Worm (Caenorhabditis elegans) whole organism, L2 larva: Measurements from ENCODE around the gene fbxa-56.
A peak's percentile ranks its signal among the peaks of the same experiment; 100 is the strongest.
"Not testable (repeated sequence)": the region's sequence is repeated elsewhere in the genome, so short reads cannot be mapped to it uniquely, and the experiment has no call there.

Experiments
- C34F6.9 ChIP-seq: fragments of 150-350 bp; optimal IDR thresholded peaks from 2 replicates; lab custom pipeline; 2014; ENCODE audit warnings: missing biosample characterization, missing genetic modification characterization
- R02D3.7 ChIP-seq: fragments of 150-350 bp; optimal IDR thresholded peaks from 2 replicates; lab custom pipeline; 2014; ENCODE audit warnings: missing biosample characterization, missing genetic modification characterization
- Y55F3AM.14 ChIP-seq: fragments of 200-800 bp; sonication (Bioruptor generic); optimal IDR thresholded peaks from 2 replicates; lab custom pipeline; 2018; ENCODE audit warnings: mild to moderate bottlenecking, missing genetic modification characterization, missing compliant biosample characterization
- ZK546.5 ChIP-seq: sonication (generic microtip); optimal IDR thresholded peaks from 2 replicates; lab custom pipeline; 2017; ENCODE audit warnings: missing biosample characterization, missing genetic modification characterization
- ceh-16 ChIP-seq: fragments of 150-350 bp; optimal IDR thresholded peaks from 2 replicates; lab custom pipeline; 2014; ENCODE audit warnings: missing biosample characterization, missing genetic modification characterization
- ceh-82 ChIP-seq: fragments of 150-350 bp; optimal IDR thresholded peaks from 2 replicates; lab custom pipeline; 2014; ENCODE audit warnings: missing biosample characterization, missing genetic modification characterization
- crh-2 ChIP-seq: sonication (generic microtip); optimal IDR thresholded peaks from 2 replicates; lab custom pipeline; 2017; ENCODE audit warnings: missing biosample characterization, missing genetic modification characterization
- dmd-4 ChIP-seq: sonication (generic microtip); optimal IDR thresholded peaks from 2 replicates; lab custom pipeline; 2017; ENCODE audit warnings: missing biosample characterization, missing genetic modification characterization
- elt-1 ChIP-seq: fragments of 150-350 bp; optimal IDR thresholded peaks from 2 replicates; lab custom pipeline; 2014; ENCODE audit warnings: missing biosample characterization, missing genetic modification characterization
- elt-3 ChIP-seq: sonication (generic microtip); optimal IDR thresholded peaks from 2 replicates; lab custom pipeline; 2017; ENCODE audit warnings: missing biosample characterization, missing genetic modification characterization
- fos-1 ChIP-seq: fragments of 150-350 bp; optimal IDR thresholded peaks from 2 replicates; lab custom pipeline; 2014; ENCODE audit warnings: missing biosample characterization, missing genetic modification characterization
- gmeb-1 ChIP-seq: fragments of 150-350 bp; optimal IDR thresholded peaks from 2 replicates; lab custom pipeline; 2014; ENCODE audit warnings: missing biosample characterization, missing genetic modification characterization
- lin-39 ChIP-seq: fragments of 150-350 bp; optimal IDR thresholded peaks from 2 replicates; lab custom pipeline; 2014; ENCODE audit warnings: missing biosample characterization, missing genetic modification reagents, missing genetic modification characterization
- lsy-2 ChIP-seq, 2 experiments: fragments of 150-350 bp in 1 of 2; sonication (generic microtip) in 1 of 2; optimal IDR thresholded peaks; 2 replicates each; lab custom pipeline; 2014 to 2017; ENCODE audit warnings: missing biosample characterization in 2 of 2, missing genetic modification characterization in 2 of 2
- mab-5 ChIP-seq: fragments of 150-350 bp; optimal IDR thresholded peaks from 2 replicates; lab custom pipeline; 2014; ENCODE audit warnings: missing biosample characterization, missing genetic modification characterization
- nhr-10 ChIP-seq: sonication (generic microtip); optimal IDR thresholded peaks from 2 replicates; lab custom pipeline; 2017; ENCODE audit warnings: missing biosample characterization, missing genetic modification characterization
- nhr-11 ChIP-seq: fragments of 150-350 bp; optimal IDR thresholded peaks from 2 replicates; lab custom pipeline; 2014; ENCODE audit warnings: missing biosample characterization, missing genetic modification characterization
- nhr-12 ChIP-seq: fragments of 150-350 bp; optimal IDR thresholded peaks from 2 replicates; lab custom pipeline; 2014; ENCODE audit warnings: missing biosample characterization, missing genetic modification characterization
- nhr-129 ChIP-seq: fragments of 150-350 bp; optimal IDR thresholded peaks from 2 replicates; lab custom pipeline; 2014; ENCODE audit warnings: missing biosample characterization, missing genetic modification characterization
- nhr-23 ChIP-seq: fragments of 150-350 bp; optimal IDR thresholded peaks from 2 replicates; lab custom pipeline; 2014; ENCODE audit warnings: missing biosample characterization, missing genetic modification reagents, missing genetic modification characterization
- nhr-237 ChIP-seq: fragments of 150-350 bp; optimal IDR thresholded peaks from 2 replicates; lab custom pipeline; 2014; ENCODE audit warnings: missing biosample characterization, missing genetic modification characterization
- nhr-25 ChIP-seq: fragments of 150-350 bp; sonication (generic microtip); optimal IDR thresholded peaks from 3 replicates; lab custom pipeline; 2014; ENCODE audit warnings: missing biosample characterization, missing genetic modification characterization
- nhr-6 ChIP-seq: fragments of 150-350 bp; optimal IDR thresholded peaks from 2 replicates; lab custom pipeline; 2014; ENCODE audit warnings: missing biosample characterization, missing genetic modification characterization
- nhr-77 ChIP-seq: fragments of 150-350 bp; optimal IDR thresholded peaks from 2 replicates; lab custom pipeline; 2014; ENCODE audit warnings: missing biosample characterization, missing genetic modification characterization
- sem-4 ChIP-seq: fragments of 150-350 bp; optimal IDR thresholded peaks from 2 replicates; lab custom pipeline; 2014; ENCODE audit warnings: missing biosample characterization, missing genetic modification reagents, missing genetic modification characterization
- sma-9 ChIP-seq, 2 experiments: fragments of 150-350 bp in 1 of 2; sonication (generic microtip) in 1 of 2; optimal IDR thresholded peaks; 2 replicates each; lab custom pipeline; 2014 to 2016; ENCODE audit warnings: missing genetic modification characterization in 2 of 2, mild to moderate bottlenecking in 1 of 2, missing biosample characterization in 1 of 2, missing compliant biosample characterization in 1 of 2, missing genetic modification reagents in 1 of 2, moderate library complexity in 1 of 2
- unc-39 ChIP-seq: fragments of 150-350 bp; optimal IDR thresholded peaks from 2 replicates; lab custom pipeline; 2014; ENCODE audit warnings: missing biosample characterization, missing genetic modification characterization
- unc-55 ChIP-seq: fragments of 150-350 bp; sonication (generic microtip); optimal IDR thresholded peaks from 3 replicates; lab custom pipeline; 2014; ENCODE audit warnings: missing biosample characterization, missing genetic modification reagents, missing genetic modification characterization
- unc-62 ChIP-seq: fragments of 150-350 bp; optimal IDR thresholded peaks from 2 replicates; lab custom pipeline; 2014; ENCODE audit warnings: missing biosample characterization, missing genetic modification reagents, missing genetic modification characterization
- zag-1 ChIP-seq: fragments of 150-350 bp; optimal IDR thresholded peaks from 2 replicates; lab custom pipeline; 2014; ENCODE audit warnings: missing biosample characterization, missing genetic modification characterization
- ztf-4 ChIP-seq: fragments of 150-350 bp; optimal IDR thresholded peaks from 2 replicates; lab custom pipeline; 2014; ENCODE audit warnings: missing biosample characterization, missing genetic modification characterization

fbxa-56 gene

DNA sequence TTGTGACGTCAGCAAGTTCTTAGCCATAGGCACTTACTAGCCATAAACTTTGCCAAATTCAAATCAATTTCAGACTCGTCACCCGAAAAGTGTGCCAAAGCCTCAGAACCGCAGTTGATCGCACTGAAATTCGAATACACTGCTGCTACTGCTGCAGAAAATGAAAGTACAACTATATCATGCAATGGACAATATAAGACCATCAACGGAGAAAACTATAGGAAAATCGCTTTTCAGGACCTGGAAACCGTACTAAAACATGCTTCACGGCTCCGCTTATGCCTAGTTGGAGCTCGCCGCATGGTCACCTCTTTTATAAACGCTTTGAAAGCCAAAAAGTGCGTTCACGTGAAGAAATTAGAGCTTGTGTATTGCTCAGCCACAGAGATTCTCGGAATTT lies 708 bp upstream of the fbxa-56 start, which contains the start of gene fbxa-22:
TSS of gene fbxa-22 (plus strand) at position 301 of the 400 bp plus-strand sequence.
- TF ChIP-seq zag-1 (tag; lab: Kevin White, UChicago) (no peak), unc-39 (tag; lab: Kevin White, UChicago) (no peak), Y55F3AM.14 (GFP tag; lab: Kevin White, UChicago) (no peak), ceh-82 (no peak), ceh-16 (tag; lab: Kevin White, UChicago) (no peak), lsy-2 (tag; optimal IDR thresholded peaks at IDR 0.05; lab: Kevin White, UChicago) (no peak), gmeb-1 (tag; lab: Kevin White, UChicago) (no peak), dmd-4 (tag; lab: Kevin White, UChicago) (no peak), unc-55 (no peak), ZK546.5 (tag; lab: Kevin White, UChicago) (no peak), nhr-237 (tag; lab: Kevin White, UChicago) (no peak), nhr-6 (no peak), nhr-11 (tag; lab: Kevin White, UChicago) (no peak), lin-39 (tag; lab: Kevin White, UChicago) (no peak), unc-62 (GFP tag; lab: Kevin White, UChicago) (no peak)

DNA sequence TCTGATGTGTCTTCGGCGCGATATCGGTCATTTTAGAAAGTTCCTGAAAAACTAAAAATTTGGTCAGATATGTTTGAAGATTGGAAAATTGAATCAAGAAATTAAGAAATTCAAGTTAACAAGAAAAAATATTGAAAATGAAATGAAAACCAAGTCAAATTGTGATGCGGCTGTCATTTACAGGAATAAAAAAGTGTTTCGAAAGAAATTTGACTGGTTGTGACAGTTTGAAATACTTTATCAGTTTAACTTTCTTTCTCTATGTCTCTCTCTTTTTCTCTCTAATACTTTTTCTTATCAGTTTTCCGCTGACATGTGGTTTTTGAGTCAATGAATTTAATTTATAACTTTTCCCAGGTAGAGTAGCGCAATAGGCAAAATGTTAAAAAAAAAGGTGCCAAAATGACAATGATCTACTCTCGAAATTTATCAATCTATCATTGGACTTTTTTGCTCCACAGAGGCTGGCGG lies 1.8 kb downstream of the fbxa-56 start, which contains the start of gene fbxa-55:
TSS of gene fbxa-55 (minus strand) at position 51 of the 471 bp plus-strand sequence.
- TF ChIP-seq mab-5 (tag; lab: Kevin White, UChicago): no peak
- TF ChIP-seq fos-1: peak; percentile 68

DNA sequence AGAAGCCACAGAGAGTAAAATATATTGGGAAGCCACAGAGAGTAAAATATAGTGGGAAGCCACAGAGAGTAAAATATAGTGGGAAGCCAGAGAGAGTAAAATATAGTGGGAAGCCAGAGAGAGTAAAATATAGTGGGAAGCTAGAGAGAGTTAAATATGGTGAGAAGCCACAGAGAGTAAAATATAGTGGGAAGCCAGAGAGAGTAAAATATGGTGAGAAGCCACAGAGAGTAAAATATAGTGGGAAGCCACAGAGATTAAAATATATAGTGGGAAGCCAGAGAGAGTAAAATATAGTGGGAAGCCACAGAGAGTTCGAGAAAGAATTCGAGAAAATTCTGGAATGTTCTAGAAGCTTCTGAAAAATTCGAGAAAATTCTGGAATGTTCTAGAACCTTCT lies 6.5 kb downstream of the fbxa-56 start:
- TF ChIP-seq sma-9 (GFP tag; optimal IDR thresholded peaks at IDR 0.05; lab: Kevin White, UChicago): peak; percentile 18
- not testable (repeated sequence) for TF ChIP-seq sma-9 (tag; optimal IDR thresholded peaks at IDR 0.05; lab: Kevin White, UChicago)

DNA sequence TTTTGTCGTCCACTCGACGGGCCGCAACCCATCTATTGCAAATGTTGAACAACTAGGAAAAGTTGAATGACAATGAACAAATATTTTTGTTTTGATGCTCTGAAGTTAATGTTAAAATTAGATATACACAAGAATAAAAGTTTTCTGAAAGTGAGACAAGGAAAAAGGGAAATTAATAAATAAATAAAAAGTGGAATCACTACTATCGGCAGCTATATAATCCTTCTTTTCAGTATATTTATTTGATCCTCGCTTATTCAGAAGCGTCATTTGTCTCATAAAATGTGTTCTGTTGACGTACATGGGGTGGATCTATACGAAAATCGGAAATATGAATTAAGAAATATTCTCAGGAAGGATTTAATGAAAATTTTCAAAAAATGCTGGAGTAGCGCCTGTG lies 11.6 kb downstream of the fbxa-56 start, which contains the start of gene pef-1:
TSS of gene pef-1 (minus strand) at position 101 of the 400 bp plus-strand sequence.
- no peak for TF ChIP-seq nhr-10 (tag; lab: Kevin White, UChicago)
- TF ChIP-seq unc-39 (tag; lab: Kevin White, UChicago): no peak
- TF ChIP-seq elt-1 (tag; lab: Kevin White, UChicago): no peak
- TF ChIP-seq ztf-4 (tag; lab: Kevin White, UChicago): no peak
- TF ChIP-seq Y55F3AM.14 (GFP tag; lab: Kevin White, UChicago): no peak

DNA sequence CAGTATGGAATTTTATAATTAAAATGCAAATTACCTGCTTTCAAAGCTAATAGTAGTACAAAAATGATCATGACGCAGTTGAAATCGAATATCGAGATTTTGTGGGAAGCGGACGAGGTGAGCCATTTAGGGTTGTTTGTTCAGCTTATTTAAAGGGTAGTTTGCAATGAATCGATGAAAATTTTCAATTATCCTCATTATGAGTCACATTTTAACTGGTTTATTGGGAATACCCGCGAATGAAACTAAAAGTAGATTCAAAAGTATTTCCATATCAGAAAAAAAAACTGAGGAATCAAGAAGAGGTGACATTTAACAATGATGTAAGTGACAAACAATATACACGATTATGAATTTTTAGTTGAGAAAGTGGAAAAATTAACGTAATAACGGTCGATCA lies 18.5 kb downstream of the fbxa-56 start, which contains the start of gene F23H11.7:
TSS of gene F23H11.7 (minus strand) at position 101 of the 400 bp plus-strand sequence.
- TF ChIP-seq elt-3 (tag; lab: Kevin White, UChicago) (no peak), unc-62 (GFP tag; lab: Kevin White, UChicago) (no peak), R02D3.7 (tag; lab: Kevin White, UChicago) (no peak)
- TF ChIP-seq, all 48 proteins: peak for 0

DNA sequence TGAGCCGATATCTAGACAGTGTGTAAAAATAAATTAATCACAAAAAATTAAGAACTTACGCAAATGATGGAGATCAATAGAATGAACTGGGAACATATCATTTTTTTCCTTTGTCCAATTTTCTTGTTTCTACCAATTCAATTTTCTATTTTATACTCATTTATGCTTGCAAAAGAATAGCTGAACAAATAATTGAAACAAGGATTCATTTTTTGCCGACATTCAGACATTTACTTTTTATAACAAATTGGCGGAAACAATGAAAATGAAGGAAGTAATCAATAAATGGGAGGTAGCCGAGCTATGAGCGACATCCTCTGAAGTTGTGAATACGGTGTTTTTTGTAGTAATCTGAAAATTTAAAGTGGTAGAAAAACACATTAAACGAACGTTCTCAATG lies 21.0 kb downstream of the fbxa-56 start, which contains the start of gene idpp-13:
TSS of gene idpp-13 (minus strand) at position 101 of the 400 bp plus-strand sequence.
- TF ChIP-seq nhr-12 (tag; lab: Kevin White, UChicago): no peak
- TF ChIP-seq nhr-23 (tag; lab: Kevin White, UChicago): no peak
- TF ChIP-seq dmd-4 (tag; lab: Kevin White, UChicago): no peak
- TF ChIP-seq ceh-82: no peak
- no peak for TF ChIP-seq nhr-25 (tag; lab: Kevin White, UChicago)

DNA sequence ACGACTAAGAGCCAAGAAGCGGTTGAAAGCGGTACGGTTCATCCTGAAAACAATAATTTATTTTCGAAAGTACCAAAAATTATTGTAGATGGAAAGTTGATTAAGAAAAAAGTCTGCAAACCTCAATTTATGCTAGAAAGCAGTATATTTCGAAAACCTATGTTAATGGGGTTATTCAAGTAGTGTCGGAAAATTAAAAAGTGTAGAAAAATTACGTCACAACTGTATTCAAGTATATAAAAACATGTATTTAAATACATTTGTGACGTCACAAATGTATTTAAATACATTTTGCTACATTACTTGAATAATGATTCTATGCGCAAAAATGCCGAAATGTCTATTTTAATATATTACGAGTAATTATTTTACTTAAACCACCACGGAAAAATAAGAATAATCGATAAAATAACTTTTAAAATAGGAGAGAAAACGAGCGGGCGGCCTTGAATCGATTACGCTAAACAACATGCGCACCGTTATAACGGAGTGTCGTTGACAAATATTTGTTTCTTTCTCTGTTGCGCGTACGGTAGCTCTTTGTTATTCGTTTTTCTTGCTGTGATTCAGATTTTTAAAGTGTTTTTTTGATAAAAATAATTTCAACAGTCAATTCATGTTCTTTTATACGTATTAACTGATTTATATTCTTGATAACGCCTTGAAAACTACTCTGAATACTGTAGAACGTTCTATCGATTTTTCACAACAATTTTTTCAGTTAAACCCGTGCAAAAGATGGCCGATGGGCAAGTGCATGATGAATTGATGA lies 27.1 kb downstream of the fbxa-56 start, which contains the start of the genes F23H11.5 and bra-2:
TSS of gene F23H11.5 (minus strand) at position 51 of the 772 bp plus-strand sequence.
TSS of gene bra-2 (plus strand) at position 722 of the 772 bp plus-strand sequence.
- TF ChIP-seq sem-4 (tag; lab: Kevin White, UChicago) (no peak), sma-9 (GFP tag; optimal IDR thresholded peaks at IDR 0.05; lab: Kevin White, UChicago) (no peak), sma-9 (tag; optimal IDR thresholded peaks at IDR 0.05; lab: Kevin White, UChicago) (no peak), nhr-129 (tag; lab: Kevin White, UChicago) (peak; percentile 4), ZK546.5 (tag; lab: Kevin White, UChicago) (no peak), ztf-4 (tag; lab: Kevin White, UChicago) (no peak), unc-55 (peak; percentile 69), nhr-12 (tag; lab: Kevin White, UChicago) (no peak), C34F6.9 (tag; lab: Kevin White, UChicago) (peak; percentile 63), unc-39 (tag; lab: Kevin White, UChicago) (no peak), elt-3 (tag; lab: Kevin White, UChicago) (no peak), nhr-77 (no peak), nhr-11 (tag; lab: Kevin White, UChicago) (no peak), crh-2 (tag; lab: Kevin White, UChicago) (peak; percentile 23), fos-1 (no peak), nhr-6 (no peak), lsy-2 (tag; optimal IDR thresholded peaks at IDR 0.05; lab: Kevin White, UChicago) (peak in 1 of 2 experiments; percentile 70)
